Worm (Caenorhabditis elegans): ENCODE measurements around the gene T11F8.12.

DNA sequence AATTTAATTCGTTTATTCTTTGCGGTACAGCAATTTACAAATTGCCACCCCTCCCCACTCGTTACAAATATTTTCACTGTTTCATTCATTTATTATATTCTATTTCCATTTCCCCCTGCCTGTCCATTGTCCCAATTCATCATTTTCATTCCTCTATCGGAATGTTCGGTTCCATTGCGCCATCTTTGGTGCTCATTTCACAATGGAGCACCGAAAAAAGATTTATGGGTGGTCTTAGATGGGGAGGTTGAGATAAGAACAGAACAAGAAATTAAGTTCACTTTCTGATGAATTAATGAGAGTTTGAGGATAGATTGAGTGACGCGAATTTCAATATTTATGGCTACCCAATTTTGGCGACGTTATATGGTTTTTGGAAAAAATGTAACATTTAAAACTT lies 10.1 kb upstream of the T11F8.12 start:
- TF ChIP-seq elt-3 (tag; optimal IDR thresholded peaks at IDR 0.05) (no peak), skn-1 (tag; optimal IDR thresholded peaks at IDR 0.05) (no peak), alr-1 (tag; optimal IDR thresholded peaks at IDR 0.05) (no peak), egl-27 (tag; optimal IDR thresholded peaks at IDR 0.05) (no peak), zag-1 (tag; optimal IDR thresholded peaks at IDR 0.05) (no peak), nhr-25 (tag; optimal IDR thresholded peaks at IDR 0.05) (no peak)

Measured in whole organism, L2 larva.